Worm (Caenorhabditis elegans) whole organism, mixed stage, embryonic: ENCODE data around the gene F20C5.5.

Experiments used
- blmp-1 ChIP-seq: fragments of 150-350 bp; optimal IDR thresholded peaks from 2 replicates; lab custom pipeline; 2014; ENCODE audit warnings: missing biosample characterization, missing genetic modification characterization
- ceh-39 ChIP-seq: fragments of 150-350 bp; optimal IDR thresholded peaks from 2 replicates; lab custom pipeline; 2014; ENCODE audit warnings: missing biosample characterization, missing genetic modification characterization
- elt-3 ChIP-seq: fragments of 150-350 bp; optimal IDR thresholded peaks from 2 replicates; lab custom pipeline; 2014; ENCODE audit warnings: missing biosample characterization, missing genetic modification characterization
- mep-1 ChIP-seq: fragments of 150-350 bp; optimal IDR thresholded peaks from 2 replicates; lab custom pipeline; 2017; ENCODE audit warnings: missing biosample characterization, missing genetic modification reagents, missing genetic modification characterization, inconsistent platforms
- mls-2 ChIP-seq: sonication (generic microtip); optimal IDR thresholded peaks from 2 replicates; lab custom pipeline; 2016; ENCODE audit warnings: mild to moderate bottlenecking, missing genetic modification characterization, moderate library complexity, missing compliant biosample characterization
- nhr-237 ChIP-seq: fragments of 150-350 bp; optimal IDR thresholded peaks from 2 replicates; lab custom pipeline; 2014; ENCODE audit warnings: missing biosample characterization, missing genetic modification characterization
- nhr-28 ChIP-seq: fragments of 150-350 bp; optimal IDR thresholded peaks from 2 replicates; lab custom pipeline; 2014; ENCODE audit warnings: missing biosample characterization, missing genetic modification characterization
- sem-2 ChIP-seq: fragments of 200-800 bp; sonication (Bioruptor generic); optimal IDR thresholded peaks from 2 replicates; lab custom pipeline; 2018; ENCODE audit warnings: mild to moderate bottlenecking, missing genetic modification characterization, missing compliant biosample characterization
- tbx-8 ChIP-seq: fragments of 200-800 bp; sonication (Bioruptor generic); optimal IDR thresholded peaks from 2 replicates; lab custom pipeline; 2018; ENCODE audit warnings: mild to moderate bottlenecking, missing genetic modification characterization, moderate library complexity, missing compliant biosample characterization
- unc-62 ChIP-seq: fragments of 150-350 bp; optimal IDR thresholded peaks from 2 replicates; lab custom pipeline; 2014; ENCODE audit warnings: missing biosample characterization, missing genetic modification reagents, missing genetic modification characterization
- ztf-11 ChIP-seq: fragments of 150-350 bp; optimal IDR thresholded peaks from 2 replicates; lab custom pipeline; 2014; ENCODE audit warnings: missing biosample characterization, missing genetic modification characterization

- TF ChIP-seq blmp-1 (tag; lab: Kevin White, UChicago) (no peak), mep-1 (no peak), tbx-8 (no peak), unc-62 (no peak), nhr-237 (tag; lab: Kevin White, UChicago) (no peak), nhr-28 (tag; lab: Kevin White, UChicago) (no peak), ztf-11 (tag; lab: Kevin White, UChicago) (no peak), sem-2 (no peak), ceh-39 (no peak), mls-2 (tag; lab: Kevin White, UChicago) (no peak), elt-3 (tag; lab: Kevin White, UChicago) (no peak)
Measured at ce11 chrIV:8769539-8769938, at the start of gene F20C5.5.
